Fruit fly (Drosophila melanogaster) Kc167 (cell line): ENCODE results near the gene CG13731.

Experiments
- Myc ChIP-seq: fragments of >200 bp; optimal IDR thresholded peaks from 2 replicates; lab custom pipeline; 2017; ENCODE audit warnings: missing external identifiers
- psq ChIP-seq: fragments of >200 bp; optimal IDR thresholded peaks from 2 replicates; lab custom pipeline; 2017; ENCODE audit warnings: missing external identifiers

DNA sequence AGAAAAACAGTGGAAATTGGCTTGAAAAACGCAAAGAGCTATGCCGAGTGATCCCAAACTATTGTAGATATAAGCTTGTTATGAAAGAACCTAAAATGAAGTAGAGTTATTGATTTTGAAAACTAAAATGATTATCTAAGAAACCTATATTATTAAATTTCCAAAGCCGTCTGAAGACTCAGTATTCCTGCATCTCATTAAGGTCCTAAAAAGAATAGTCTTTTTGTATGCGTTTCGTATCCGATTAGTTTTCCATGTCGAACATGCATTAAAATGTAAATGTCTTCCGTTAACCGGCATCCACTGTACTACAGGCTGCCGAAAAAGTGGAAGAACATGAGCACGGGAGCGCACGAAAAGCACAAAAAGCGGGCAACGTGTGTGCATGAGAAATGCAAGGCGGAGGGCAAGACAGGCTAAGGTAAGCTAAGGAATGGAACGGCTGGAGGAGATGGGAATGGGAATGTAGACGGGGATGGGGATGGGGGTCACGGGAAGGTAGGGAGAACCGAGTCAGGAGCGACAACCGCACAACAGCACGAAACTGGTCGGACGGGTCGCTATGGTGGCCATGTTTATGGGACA, 31.9 kb upstream of the CG13731 start:
- TF ChIP-seq psq (no peak), Myc (lab: Kevin White, UChicago) (no peak)
